Worm (Caenorhabditis elegans) whole organism, dauer: ENCODE results near the gene Y54E2A.7.

Experiments
- unc-62 ChIP-seq: sonication (generic microtip); optimal IDR thresholded peaks from 2 replicates; lab custom pipeline; 2017; ENCODE audit warnings: missing biosample characterization, missing genetic modification reagents, missing genetic modification characterization

Gene Y54E2A.7

DNA sequence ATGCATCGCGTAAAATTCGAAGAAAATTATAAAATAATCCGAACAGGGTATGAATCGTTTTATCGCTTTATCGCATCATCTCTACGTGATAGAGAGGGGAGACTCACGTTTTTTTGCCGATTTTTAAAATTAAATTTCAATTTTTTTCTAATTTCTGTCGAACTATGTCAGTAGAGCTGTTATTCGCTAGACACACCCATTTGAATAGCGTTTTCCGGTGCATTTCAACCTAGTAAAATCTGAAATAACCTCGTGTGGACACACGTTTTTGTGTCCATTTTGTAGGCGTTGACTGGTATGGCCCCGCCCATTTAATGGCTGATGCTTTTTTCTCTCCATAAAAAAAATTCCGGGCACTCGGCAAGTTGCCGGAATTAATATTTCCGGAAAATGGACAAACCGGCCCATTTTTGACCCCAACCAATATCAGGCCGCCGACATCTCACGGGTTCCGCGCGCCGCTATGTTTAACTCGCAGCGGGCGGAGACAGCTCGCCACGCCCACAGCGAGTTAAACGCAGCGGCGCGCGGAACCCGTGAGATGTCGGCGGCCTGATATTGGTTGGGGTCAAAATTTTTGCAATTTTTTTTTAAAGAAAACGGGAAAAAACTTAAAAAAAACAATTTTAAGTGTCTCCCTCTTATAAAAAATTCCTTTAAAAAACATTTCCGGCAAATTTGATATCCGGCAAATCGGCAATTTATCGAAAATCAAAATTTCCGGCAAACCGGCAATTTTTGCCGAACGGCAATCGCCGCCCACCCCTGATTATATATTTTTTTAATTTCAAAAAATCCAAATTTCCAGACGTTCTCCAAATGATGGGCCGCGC lies at the start of gene Y54E2A.7:
Y54E2A.7 (minus strand) TSS at position 51 of the 833 bp plus-strand sequence.
- TF ChIP-seq unc-62, result no peak

- no peak for TF ChIP-seq unc-62
These were observed 49.6 kb upstream of the Y54E2A.7 start for ce11 chrII:14822419-14822818.

ce11 chrII:14820460-14820859 lies 47.7 kb upstream of the Y54E2A.7 start:
- no peak for TF ChIP-seq unc-62

DNA sequence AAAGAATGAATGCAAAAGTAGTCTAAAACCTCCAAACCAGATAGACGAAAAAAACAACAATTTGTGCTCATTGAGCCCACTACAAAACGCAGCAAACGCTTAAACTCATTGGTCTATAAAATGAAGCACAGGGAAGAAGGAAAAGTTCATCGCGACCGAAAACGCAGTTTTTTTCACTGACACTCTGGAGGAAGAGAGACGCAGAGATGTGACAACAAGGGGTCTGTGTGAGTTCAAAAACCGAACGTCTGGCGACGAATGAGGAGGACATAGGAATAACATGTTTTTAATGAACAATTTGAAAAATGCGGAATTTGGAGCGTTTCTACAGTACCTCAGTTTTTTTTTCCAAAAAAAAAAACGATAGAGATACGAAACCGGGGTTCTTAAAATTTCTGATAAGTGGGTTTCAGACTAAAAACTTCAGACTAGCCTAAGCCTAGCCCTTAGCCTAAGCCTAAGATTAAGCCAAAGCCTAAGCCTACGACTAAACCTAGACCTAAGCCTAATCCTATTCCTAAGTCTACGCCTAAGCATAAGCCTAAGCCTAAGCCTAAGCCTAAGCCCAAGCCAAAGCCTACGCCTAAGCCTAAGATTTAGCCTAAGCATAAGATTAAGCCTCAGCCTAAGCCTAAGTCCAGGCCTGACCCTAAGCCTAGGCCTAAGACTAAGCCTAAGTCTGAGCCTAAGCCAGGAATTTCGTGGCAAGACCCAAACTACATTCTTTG lies 46.6 kb upstream of the Y54E2A.7 start:
- TF ChIP-seq unc-62, result no peak

- no peak for TF ChIP-seq unc-62
These were observed 45.6 kb upstream of the Y54E2A.7 start, which contains the start of gene nhr-61 for ce11 chrII:14818376-14818775. nhr-61 (minus strand) TSS chrII:14818543.

DNA sequence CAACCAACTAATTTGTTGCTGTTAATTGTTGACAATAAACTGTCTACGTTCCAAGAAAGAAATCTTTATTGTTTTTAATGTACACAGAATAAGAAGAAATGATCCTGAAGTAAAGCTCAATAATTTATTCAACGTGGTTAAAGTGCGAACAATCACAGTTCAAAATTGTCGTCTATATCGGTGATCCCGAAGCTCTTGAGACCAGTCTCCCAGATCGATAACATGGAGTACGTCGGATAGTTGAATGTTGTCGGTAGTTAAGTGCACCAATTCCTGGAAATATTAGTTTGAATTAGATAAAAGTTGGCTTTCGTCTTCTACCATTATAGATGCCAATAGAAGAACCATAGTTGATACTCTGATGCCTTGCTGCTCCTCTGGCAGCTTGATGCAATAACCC lies 43.3 kb upstream of the Y54E2A.7 start:
- no peak for TF ChIP-seq unc-62

DNA sequence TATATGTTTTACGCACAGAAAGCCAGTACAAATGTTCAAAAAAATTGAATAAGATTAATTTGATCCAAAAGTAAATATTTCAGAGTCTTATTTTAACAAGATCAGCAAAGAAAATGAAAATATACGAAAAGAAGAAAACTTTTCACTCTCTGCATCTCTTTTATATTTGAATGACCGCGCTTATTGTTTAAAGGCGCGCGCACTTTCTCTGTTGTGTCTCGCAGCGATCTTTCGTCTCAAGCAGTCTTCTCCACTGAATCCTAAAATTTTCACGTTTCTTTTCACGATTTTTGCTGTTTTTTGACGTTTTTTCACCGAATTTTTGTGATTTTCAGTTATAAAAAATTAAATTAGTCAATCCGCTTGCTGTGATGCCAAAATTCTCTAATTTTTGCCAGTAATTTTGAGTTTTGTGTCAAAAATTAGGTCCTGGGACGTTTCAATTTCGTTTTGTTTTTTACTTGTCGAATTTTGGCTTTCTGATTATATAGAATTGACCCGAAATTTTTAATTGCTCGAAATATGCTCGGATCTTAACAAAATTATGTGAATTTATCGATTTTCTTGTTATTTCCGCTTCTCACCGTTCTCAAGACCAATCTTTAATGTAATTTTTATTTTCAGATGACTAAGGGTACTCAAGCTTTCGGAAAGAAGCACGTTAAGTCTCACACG lies 42.2 kb upstream of the Y54E2A.7 start, which contains the start of gene W01D2.1:
W01D2.1 (plus strand) TSS at position 625 of the 675 bp plus-strand sequence.
- no peak for TF ChIP-seq unc-62

ce11 chrII:14813106-14813505 lies 40.3 kb upstream of the Y54E2A.7 start:
- no peak for TF ChIP-seq unc-62

DNA sequence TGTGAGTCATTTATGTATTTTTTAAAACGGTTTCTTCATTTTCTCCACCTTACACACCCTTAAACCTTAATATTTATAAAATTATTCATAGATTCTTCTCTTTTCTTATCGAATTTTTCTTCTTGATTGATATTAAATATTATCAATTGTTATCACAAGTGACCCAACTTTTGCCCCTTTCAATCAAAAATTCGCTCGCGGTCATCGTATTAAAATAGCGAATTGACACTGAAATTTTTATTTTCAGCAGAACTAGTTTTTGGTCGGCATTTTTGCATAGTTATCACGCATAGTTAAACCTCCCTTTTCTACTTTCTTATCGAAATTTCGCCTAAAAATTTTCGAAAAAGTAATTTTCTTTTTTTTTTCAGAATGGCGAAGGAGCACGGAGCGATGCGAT lies 39.9 kb upstream of the Y54E2A.7 start:
- TF ChIP-seq unc-62, result no peak

DNA sequence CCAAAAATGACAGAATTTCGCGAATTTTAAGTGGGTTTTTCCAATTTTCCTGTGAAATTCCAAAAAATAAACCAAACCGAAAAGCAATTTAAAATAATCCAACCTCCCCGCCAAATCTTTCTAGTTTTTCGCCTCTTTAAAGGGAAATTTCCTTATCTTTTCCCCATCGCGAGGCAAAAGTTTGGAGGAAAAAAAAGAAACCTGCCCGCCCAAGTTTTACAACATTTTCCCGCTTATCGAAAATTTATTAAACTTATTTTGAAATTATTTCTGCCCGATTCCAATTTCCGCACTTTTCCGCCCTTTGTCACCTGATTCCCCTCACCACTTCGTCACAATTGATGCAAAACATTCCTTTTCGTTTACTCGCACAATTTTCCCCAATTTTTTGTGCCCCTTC lies 39.4 kb upstream of the Y54E2A.7 start, which contains the start of gene osta-3:
osta-3 (plus strand) TSS at position 301 of the 400 bp plus-strand sequence.
- no peak for TF ChIP-seq unc-62

ce11 chrII:14811472-14811871 lies 38.7 kb upstream of the Y54E2A.7 start:
- no peak for TF ChIP-seq unc-62

DNA sequence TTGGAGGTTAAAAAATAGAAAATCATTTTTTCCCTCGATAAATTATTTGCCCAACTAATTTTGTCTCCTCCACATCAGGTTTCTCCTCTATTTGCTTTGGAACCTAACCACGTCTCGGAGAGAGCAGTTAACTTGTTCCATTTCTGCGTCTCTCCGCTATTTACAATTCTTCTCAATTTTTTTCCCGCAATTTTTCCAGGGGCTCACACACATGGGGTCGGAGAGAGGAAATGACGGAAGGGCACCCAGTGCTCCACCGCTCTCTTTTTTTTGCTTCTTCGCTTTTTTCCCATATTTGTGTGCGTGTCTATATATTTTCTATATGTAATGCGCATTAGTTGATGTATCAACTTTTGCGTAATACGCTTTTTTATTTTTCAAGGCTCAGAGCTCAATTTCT lies 37.8 kb upstream of the Y54E2A.7 start:
- no peak for TF ChIP-seq unc-62

DNA sequence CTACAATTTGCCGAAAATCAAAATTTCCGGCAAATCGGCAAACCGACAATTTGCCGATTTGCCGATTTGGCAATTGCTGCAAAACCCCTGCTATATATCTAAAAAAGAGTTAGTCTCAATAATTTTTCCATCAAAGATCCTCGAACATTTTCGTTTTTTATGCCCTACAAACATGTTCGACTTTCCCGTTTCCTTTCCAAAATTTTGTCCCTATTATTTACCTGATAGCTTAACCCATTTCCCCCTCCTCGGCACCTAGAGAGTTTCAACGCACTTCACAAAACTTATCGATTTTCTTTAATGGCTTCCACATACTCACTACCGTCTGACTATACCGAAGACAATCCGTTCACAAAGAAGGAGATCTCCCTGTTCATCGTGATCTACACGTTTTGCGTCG lies 35.9 kb upstream of the Y54E2A.7 start, which contains the start of gene W01D2.6:
W01D2.6 (plus strand) TSS at position 301 of the 400 bp plus-strand sequence.
- no peak for TF ChIP-seq unc-62

DNA sequence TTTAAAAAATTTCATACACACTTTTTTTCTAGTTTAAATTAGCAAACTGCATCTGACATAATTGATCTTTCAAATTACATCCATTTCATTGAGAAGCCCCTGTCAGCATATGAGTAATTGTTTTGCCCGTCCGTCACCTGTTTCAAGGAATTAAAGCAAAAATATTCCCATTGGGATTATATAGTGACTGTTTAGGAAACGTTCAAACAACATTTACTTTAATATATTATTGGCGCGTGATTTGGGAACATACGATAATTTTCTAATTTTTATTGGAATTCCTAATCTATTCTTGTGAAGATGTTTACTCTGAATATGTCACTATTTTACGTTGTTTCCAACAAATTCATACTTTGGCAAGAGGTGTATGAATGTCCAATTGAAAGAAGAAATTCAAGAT lies 32.9 kb upstream of the Y54E2A.7 start, which contains the start of gene srt-11:
srt-11 (plus strand) TSS at position 301 of the 400 bp plus-strand sequence.
- TF ChIP-seq unc-62, result no peak

DNA sequence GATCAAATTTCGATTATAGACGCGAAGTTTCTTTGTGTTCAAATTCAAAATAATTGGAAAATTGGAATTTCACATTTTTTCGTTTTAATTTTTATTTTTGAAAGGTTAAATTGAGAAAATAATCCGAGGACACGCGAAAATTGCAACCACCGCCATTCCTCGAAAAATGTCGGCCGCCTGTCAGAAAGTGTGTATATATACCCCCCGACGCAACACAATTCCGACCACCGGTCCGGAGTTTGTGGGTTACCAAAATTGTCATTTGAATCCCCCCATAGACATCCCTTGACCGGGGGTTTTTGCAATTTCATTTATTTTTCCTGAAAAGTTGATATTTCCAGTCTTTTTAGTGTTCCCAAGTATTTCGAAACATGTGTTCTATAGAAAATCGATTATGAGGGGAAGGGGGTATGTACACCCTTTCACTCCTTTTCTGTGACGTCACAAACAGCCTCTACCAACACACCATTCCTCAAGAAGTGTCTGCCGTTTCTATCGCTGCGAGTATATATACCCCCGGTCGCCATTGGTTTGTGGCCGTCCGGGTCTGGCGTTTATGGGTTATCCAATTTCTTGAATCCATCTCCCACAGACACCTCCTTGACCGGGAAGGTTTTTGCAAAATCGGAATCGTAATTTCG lies 31.6 kb upstream of the Y54E2A.7 start, which contains the start of gene W01D2.3:
W01D2.3 (minus strand) TSS at position 51 of the 641 bp plus-strand sequence.
- no peak for TF ChIP-seq unc-62

DNA sequence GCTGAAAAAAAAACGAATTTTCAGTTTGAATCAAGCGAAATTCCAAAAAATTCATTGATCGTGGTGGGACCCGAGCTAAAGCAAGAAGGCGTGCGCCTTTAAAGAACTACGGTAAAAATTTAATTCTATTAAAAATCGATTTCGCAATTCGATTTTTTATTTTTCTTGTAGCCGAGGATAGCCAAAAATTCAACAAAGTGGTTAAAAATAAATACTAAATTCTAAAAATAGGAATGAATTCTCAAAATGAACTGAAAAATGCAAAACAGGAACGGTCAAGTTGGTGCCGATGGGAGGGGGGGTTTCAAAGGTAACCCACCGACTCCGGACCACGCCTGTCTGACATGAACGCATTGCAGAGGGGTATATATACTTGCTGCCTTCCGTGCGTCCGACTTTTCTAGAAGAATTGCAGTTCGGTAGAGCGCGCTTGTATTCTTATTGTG lies 28.3 kb upstream of the Y54E2A.7 start:
- TF ChIP-seq unc-62, result no peak
